Worm (Caenorhabditis elegans): ENCODE measurements around the gene C28C12.1.

DNA sequence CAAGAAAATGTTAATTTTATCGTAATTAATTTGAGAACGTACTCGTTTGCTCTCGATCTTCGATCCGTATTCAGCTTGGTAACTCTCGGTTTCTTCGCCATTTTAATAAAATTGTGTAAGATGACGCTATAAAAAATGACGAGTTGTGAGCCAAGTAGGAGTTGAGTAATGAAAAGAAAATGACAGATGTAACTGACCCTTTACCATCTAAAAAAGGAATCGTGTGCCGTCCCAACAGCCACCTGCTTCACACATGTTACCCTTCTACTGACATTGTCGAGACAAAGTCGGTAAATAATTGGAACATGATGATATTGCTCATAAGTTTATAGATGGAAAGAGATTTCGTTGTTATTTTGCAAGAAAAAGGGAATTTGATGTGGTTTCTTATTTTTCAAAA is 22.1 kb upstream of the C28C12.1 start, which contains the start of gene hlh-12:
- TF ChIP-seq hmbx-1 (tag; optimal IDR thresholded peaks at IDR 0.05), result no peak
- no peak for TF ChIP-seq tra-4 (tag; optimal IDR thresholded peaks at IDR 0.05)
- no peak for TF ChIP-seq scrt-1 (GFP tag; IDR thresholded peaks at IDR 0.05)
- no peak for TF ChIP-seq ama-1 (optimal IDR thresholded peaks at IDR 0.05)
- TF ChIP-seq ceh-13 (GFP tag; optimal IDR thresholded peaks at IDR 0.05), result no peak
- TF ChIP-seq flt-1 (GFP tag; IDR thresholded peaks at IDR 0.05), result no peak
- no peak for TF ChIP-seq hnd-1 (tag; optimal IDR thresholded peaks at IDR 0.05)
- no peak for TF ChIP-seq F13C5.2 (tag; optimal IDR thresholded peaks at IDR 0.05)
- TF ChIP-seq hmg-4 (GFP tag; optimal IDR thresholded peaks at IDR 0.05), result no peak
- no peak for TF ChIP-seq aly-1 (tag; optimal IDR thresholded peaks at IDR 0.05)
- TF ChIP-seq ets-7 (tag; optimal IDR thresholded peaks at IDR 0.05), result no peak
